Worm (Caenorhabditis elegans) whole organism, young adult: ENCODE data around the gene srw-115.

ENCODE experiments used
- C06A6.2 ChIP-seq: fragments of 200-800 bp; sonication (Bioruptor generic); conservative IDR thresholded peaks from 2 replicates; pipeline ENCODE4 v1.3.6; 2022; ENCODE audit warnings: missing genetic modification characterization, missing compliant biosample characterization
- C17E4.6 ChIP-seq: fragments of 200-800 bp; sonication (Bioruptor generic); IDR thresholded peaks from 2 replicates; pipeline ENCODE4 v1.3.6; 2022; ENCODE audit warnings: missing genetic modification reagents, missing genetic modification characterization, missing compliant biosample characterization
- D2030.7 ChIP-seq: fragments of 200-800 bp; sonication (Bioruptor generic); IDR thresholded peaks from 2 replicates; pipeline ENCODE4 v1.3.6; 2022; ENCODE audit warnings: missing genetic modification reagents, missing genetic modification characterization, missing compliant biosample characterization
- F22D6.2 ChIP-seq: sonication (generic microtip); optimal IDR thresholded peaks from 2 replicates; lab custom pipeline; 2016; ENCODE audit warnings: mild to moderate bottlenecking, missing genetic modification characterization, missing compliant biosample characterization
- F52B5.7 ChIP-seq: sonication (generic microtip); optimal IDR thresholded peaks from 2 replicates; lab custom pipeline; 2016; ENCODE audit warnings: mild to moderate bottlenecking, missing genetic modification characterization, missing compliant biosample characterization
- K12H6.12 ChIP-seq: fragments of 200-800 bp; sonication (Bioruptor generic); optimal IDR thresholded peaks from 2 replicates; lab custom pipeline; 2018; ENCODE audit warnings: mild to moderate bottlenecking, missing genetic modification characterization, missing compliant biosample characterization
- T26A5.8 ChIP-seq: sonication (generic microtip); optimal IDR thresholded peaks from 2 replicates; lab custom pipeline; 2016; ENCODE audit warnings: missing genetic modification characterization, missing compliant biosample characterization
- Y53G8AR.9 ChIP-seq: fragments of 200-800 bp; sonication (Bioruptor generic); conservative IDR thresholded peaks from 2 replicates; pipeline ENCODE4 v1.3.6; 2022; ENCODE audit warnings: missing genetic modification reagents, missing genetic modification characterization, missing compliant biosample characterization
- Y56A3A.18 ChIP-seq: fragments of 200-800 bp; sonication (Bioruptor generic); IDR thresholded peaks from 2 replicates; pipeline ENCODE4 v1.3.6; 2022; ENCODE audit warnings: missing genetic modification reagents, missing genetic modification characterization, missing compliant biosample characterization
- athp-1 ChIP-seq: sonication (generic microtip); optimal IDR thresholded peaks from 2 replicates; lab custom pipeline; 2017; ENCODE audit warnings: mild to moderate bottlenecking, missing genetic modification characterization, missing compliant biosample characterization
- attf-3 ChIP-seq: fragments of 200-800 bp; sonication (Bioruptor generic); conservative IDR thresholded peaks from 2 replicates; pipeline ENCODE4 v1.3.6; 2022; ENCODE audit warnings: missing genetic modification reagents, missing genetic modification characterization, missing compliant biosample characterization
- cebp-1 ChIP-seq, 2 experiments: fragments of 200-800 bp in 1 of 2; sonication (Bioruptor generic) in 1 of 2; sonication (generic microtip) in 1 of 2; IDR thresholded peaks in 1 of 2; optimal IDR thresholded peaks in 1 of 2; 2 replicates each; pipeline versions ENCODE4 v1.3.6 to Lab custom; 2017 to 2022; ENCODE audit warnings: missing compliant biosample characterization in 2 of 2, missing genetic modification characterization in 2 of 2, mild to moderate bottlenecking in 1 of 2, missing genetic modification reagents in 1 of 2, moderate library complexity in 1 of 2
- ceh-100 ChIP-seq: fragments of 200-800 bp; sonication (Bioruptor generic); IDR thresholded peaks from 2 replicates; pipeline ENCODE4 v1.3.6; 2022; ENCODE audit warnings: missing genetic modification reagents, missing genetic modification characterization, missing compliant biosample characterization
- ceh-27 ChIP-seq: fragments of 200-800 bp; sonication (Bioruptor generic); optimal IDR thresholded peaks from 2 replicates; lab custom pipeline; 2018; ENCODE audit warnings: mild to moderate bottlenecking, missing genetic modification characterization, moderate library complexity, missing compliant biosample characterization
- dox-1 ChIP-seq: fragments of 200-800 bp; sonication (Bioruptor generic); IDR thresholded peaks from 2 replicates; pipeline ENCODE4 v1.3.6; 2022; ENCODE audit warnings: missing genetic modification reagents, missing genetic modification characterization, missing compliant biosample characterization
- dpff-1 ChIP-seq: sonication (generic microtip); optimal IDR thresholded peaks from 2 replicates; lab custom pipeline; 2017; ENCODE audit warnings: mild to moderate bottlenecking, missing genetic modification characterization, missing compliant biosample characterization
- egrh-3 ChIP-seq: fragments of 200-800 bp; sonication (Bioruptor generic); IDR thresholded peaks from 2 replicates; pipeline ENCODE4 v1.3.6; 2022; ENCODE audit warnings: missing genetic modification reagents, missing genetic modification characterization, missing compliant biosample characterization
- ets-4 ChIP-seq: fragments of 200-800 bp; sonication (Bioruptor generic); optimal IDR thresholded peaks from 2 replicates; lab custom pipeline; 2018; ENCODE audit warnings: mild to moderate bottlenecking, missing genetic modification characterization, missing compliant biosample characterization
- fkh-3 ChIP-seq: sonication (generic microtip); optimal IDR thresholded peaks from 2 replicates; lab custom pipeline; 2016; ENCODE audit warnings: mild to moderate bottlenecking, missing genetic modification characterization, missing compliant biosample characterization
- hlh-12 ChIP-seq: sonication (generic microtip); optimal IDR thresholded peaks from 2 replicates; lab custom pipeline; 2016; ENCODE audit warnings: missing genetic modification characterization, missing compliant biosample characterization
- hmg-1.2 ChIP-seq: fragments of 200-800 bp; sonication (Bioruptor generic); IDR thresholded peaks from 2 replicates; pipeline ENCODE4 v1.3.6; 2022; ENCODE audit warnings: missing genetic modification reagents, missing genetic modification characterization, missing compliant biosample characterization
- lin-26 ChIP-seq: fragments of 200-800 bp; sonication (Bioruptor generic); IDR thresholded peaks from 2 replicates; pipeline ENCODE4 v1.3.6; 2022; ENCODE audit warnings: missing genetic modification reagents, missing genetic modification characterization, missing compliant biosample characterization
- lin-35 ChIP-seq, 3 experiments: fragments of 150-350 bp in 2 of 3; sonication (generic microtip) in 1 of 3; optimal IDR thresholded peaks; 2 replicates each; lab custom pipeline; 2014 to 2018; ENCODE audit warnings: missing biosample characterization in 3 of 3, missing genetic modification characterization in 3 of 3, missing genetic modification reagents in 3 of 3
- lin-40 ChIP-seq: sonication (generic microtip); optimal IDR thresholded peaks from 2 replicates; lab custom pipeline; 2016; ENCODE audit warnings: missing genetic modification characterization, mild to moderate bottlenecking, missing compliant biosample characterization, missing genotype, missing genetic modification reagents
- madf-10 ChIP-seq: sonication (generic microtip); optimal IDR thresholded peaks from 2 replicates; lab custom pipeline; 2016; ENCODE audit warnings: mild to moderate bottlenecking, missing genetic modification characterization, missing compliant biosample characterization
- madf-6 ChIP-seq: fragments of 200-800 bp; sonication (Bioruptor generic); IDR thresholded peaks from 2 replicates; pipeline ENCODE4 v1.3.6; 2022; ENCODE audit warnings: missing genetic modification reagents, missing genetic modification characterization, missing compliant biosample characterization
- mel-28 ChIP-seq: sonication (generic microtip); optimal IDR thresholded peaks from 2 replicates; lab custom pipeline; 2016; ENCODE audit warnings: borderline replicate concordance, mild to moderate bottlenecking, missing genetic modification characterization, missing compliant biosample characterization
- nfya-1 ChIP-seq: sonication (generic microtip); optimal IDR thresholded peaks from 2 replicates; lab custom pipeline; 2017; ENCODE audit warnings: antibody characterized with exemption, missing compliant biosample characterization, missing genetic modification characterization, borderline replicate concordance; ENCODE audit not compliant: insufficient read depth
- nfya-2 ChIP-seq: fragments of 200-800 bp; sonication (Bioruptor generic); IDR thresholded peaks from 2 replicates; pipeline ENCODE4 v1.3.6; 2022; ENCODE audit warnings: missing genetic modification reagents, missing genetic modification characterization, missing compliant biosample characterization
- nhr-120 ChIP-seq: fragments of 200-800 bp; sonication (Bioruptor generic); IDR thresholded peaks from 2 replicates; pipeline ENCODE4 v1.3.6; 2022; ENCODE audit warnings: missing genetic modification characterization, missing compliant biosample characterization
- nhr-80 ChIP-seq: sonication (generic microtip); optimal IDR thresholded peaks from 2 replicates; lab custom pipeline; 2016; ENCODE audit warnings: missing genetic modification characterization, missing compliant biosample characterization
- pbrm-1 ChIP-seq: fragments of 200-800 bp; sonication (Bioruptor generic); IDR thresholded peaks from 2 replicates; pipeline ENCODE4 v1.3.6; 2022; ENCODE audit warnings: missing genetic modification reagents, missing genetic modification characterization, missing compliant biosample characterization
- repo-1 ChIP-seq: sonication (generic microtip); optimal IDR thresholded peaks from 2 replicates; lab custom pipeline; 2017; ENCODE audit warnings: mild to moderate bottlenecking, missing genetic modification characterization, missing compliant biosample characterization
- sea-2 ChIP-seq: fragments of 200-800 bp; sonication (Bioruptor generic); IDR thresholded peaks from 2 replicates; pipeline ENCODE4 v1.3.6; 2022; ENCODE audit warnings: missing genetic modification characterization, missing compliant biosample characterization
- snpc-4 ChIP-seq, 5 experiments: fragments of 150-350 bp in 1 of 5; sonication (generic microtip) in 4 of 5; optimal IDR thresholded peaks; 2 replicates each; lab custom pipeline; 2014 to 2018; ENCODE audit warnings: missing genetic modification characterization in 5 of 5, missing biosample characterization in 3 of 5, antibody characterized with exemption in 2 of 5, mild to moderate bottlenecking in 2 of 5, missing compliant biosample characterization in 2 of 5, missing genotype in 2 of 5, moderate library complexity in 2 of 5, missing genetic modification reagents in 1 of 5
- somi-1 ChIP-seq: fragments of 200-800 bp; sonication (Bioruptor generic); optimal IDR thresholded peaks from 2 replicates; lab custom pipeline; 2018; ENCODE audit warnings: mild to moderate bottlenecking, missing genetic modification characterization, missing compliant biosample characterization
- tbp1 ChIP-seq: fragments of 200-800 bp; sonication (Bioruptor generic); optimal IDR thresholded peaks from 2 replicates; lab custom pipeline; 2018; ENCODE audit warnings: mild to moderate bottlenecking, missing genetic modification characterization, missing compliant biosample characterization
- tbx-9 ChIP-seq: sonication (generic microtip); optimal IDR thresholded peaks from 2 replicates; lab custom pipeline; 2016; ENCODE audit warnings: borderline replicate concordance, missing genetic modification characterization, inconsistent platforms, missing compliant biosample characterization
- tlf-1 ChIP-seq: fragments of 200-800 bp; sonication (Bioruptor generic); optimal IDR thresholded peaks from 2 replicates; lab custom pipeline; 2018; ENCODE audit warnings: mild to moderate bottlenecking, missing genetic modification characterization, missing compliant biosample characterization
- zfh-2 ChIP-seq: fragments of 200-800 bp; sonication (Bioruptor generic); conservative IDR thresholded peaks from 2 replicates; pipeline ENCODE4 v1.3.6; 2022; ENCODE audit warnings: missing genetic modification reagents, missing genetic modification characterization, missing compliant biosample characterization
- ztf-22 ChIP-seq: fragments of 200-800 bp; sonication (Bioruptor generic); optimal IDR thresholded peaks from 2 replicates; lab custom pipeline; 2018; ENCODE audit warnings: mild to moderate bottlenecking, missing genetic modification characterization, moderate library complexity, missing compliant biosample characterization
- ztf-25 ChIP-seq: fragments of 200-800 bp; sonication (Bioruptor generic); IDR thresholded peaks from 2 replicates; pipeline ENCODE4 v1.3.6; 2022; ENCODE audit warnings: missing genetic modification reagents, missing genetic modification characterization, missing compliant biosample characterization

The srw-115 gene

ce11 chrV:2993816-2994215 is at the start of gene srw-115:
Gene srw-115, minus strand, starts transcription at chrV:2993916.
- TF ChIP-seq dpff-1: no peak
- no peak for TF ChIP-seq somi-1 (GFP tag; lab: Kevin White, UChicago)
- TF ChIP-seq nhr-80: no peak
- TF ChIP-seq ceh-100 (GFP tag; lab: Robert Waterston, UW): no peak
- TF ChIP-seq madf-10: no peak
- no peak for TF ChIP-seq cebp-1 (GFP tag; IDR thresholded peaks at IDR 0.05; lab: Robert Waterston, UW)
- TF ChIP-seq cebp-1 (tag; optimal IDR thresholded peaks at IDR 0.05; lab: Kevin White, UChicago): no peak
- TF ChIP-seq ceh-27 (GFP tag; lab: Kevin White, UChicago): no peak

DNA sequence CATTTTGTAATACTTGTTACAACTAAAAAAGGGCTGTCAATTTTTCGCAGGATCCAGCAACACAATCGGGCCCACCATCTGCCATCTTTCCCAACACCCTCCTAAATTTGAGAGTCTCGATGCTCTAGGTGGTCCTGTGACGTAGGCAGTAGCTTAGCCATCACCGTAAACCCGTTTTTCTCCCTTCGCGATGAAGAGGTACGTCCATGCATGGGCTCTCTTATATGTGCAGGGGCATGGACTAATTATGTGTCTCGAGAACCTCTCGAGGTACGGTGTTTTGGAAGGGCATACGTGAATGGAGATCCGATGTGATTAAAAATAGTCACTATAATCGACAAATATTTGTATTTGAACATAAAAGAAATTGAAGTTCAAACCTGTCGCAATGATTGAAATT is 47.2 kb upstream of the srw-115 start:
- TF ChIP-seq repo-1: no peak
- TF ChIP-seq madf-6: no peak
- TF ChIP-seq nhr-120 (GFP tag; lab: Robert Waterston, UW): no peak
- TF ChIP-seq lin-40 (tag; lab: Kevin White, UChicago): no peak
- no peak for TF ChIP-seq ets-4 (GFP tag; lab: Kevin White, UChicago)
- no peak for TF ChIP-seq ceh-100 (GFP tag; lab: Robert Waterston, UW)
- no peak for TF ChIP-seq pbrm-1
- TF ChIP-seq K12H6.12 (tag; lab: Kevin White, UChicago): no peak
- no peak for TF ChIP-seq hmg-1.2 (GFP tag; lab: Robert Waterston, UW)
- no peak for TF ChIP-seq lin-26 (GFP tag; lab: Robert Waterston, UW)
- no peak for TF ChIP-seq C06A6.2
- no peak for TF ChIP-seq lin-35 (GFP tag; optimal IDR thresholded peaks at IDR 0.05; lab: Kevin White, UChicago)
- no peak for TF ChIP-seq nfya-2 (GFP tag; lab: Robert Waterston, UW)
- TF ChIP-seq F22D6.2: no peak
- TF ChIP-seq dox-1 (GFP tag; lab: Robert Waterston, UW): no peak
- TF ChIP-seq dpff-1: no peak
- TF ChIP-seq tlf-1 (GFP tag; lab: Kevin White, UChicago): no peak
- no peak for TF ChIP-seq attf-3 (GFP tag; lab: Robert Waterston, UW)
- no peak for TF ChIP-seq ztf-22
- TF ChIP-seq F52B5.7 (tag; lab: Kevin White, UChicago): no peak

- no peak for TF ChIP-seq lin-26 (GFP tag; lab: Robert Waterston, UW)
- TF ChIP-seq F52B5.7 (tag; lab: Kevin White, UChicago): no peak
- no peak for TF ChIP-seq tbx-9
- TF ChIP-seq T26A5.8 (tag; lab: Kevin White, UChicago): no peak
- TF ChIP-seq Y56A3A.18 (GFP tag; lab: Robert Waterston, UW): no peak
- TF ChIP-seq, all 124 proteins: peak for 0
Observed at ce11 chrV:3039282-3039681, 45.6 kb upstream of the srw-115 start, which contains the start of gene chpf-2. Gene chpf-2, minus strand, starts transcription at chrV:3039382.

DNA sequence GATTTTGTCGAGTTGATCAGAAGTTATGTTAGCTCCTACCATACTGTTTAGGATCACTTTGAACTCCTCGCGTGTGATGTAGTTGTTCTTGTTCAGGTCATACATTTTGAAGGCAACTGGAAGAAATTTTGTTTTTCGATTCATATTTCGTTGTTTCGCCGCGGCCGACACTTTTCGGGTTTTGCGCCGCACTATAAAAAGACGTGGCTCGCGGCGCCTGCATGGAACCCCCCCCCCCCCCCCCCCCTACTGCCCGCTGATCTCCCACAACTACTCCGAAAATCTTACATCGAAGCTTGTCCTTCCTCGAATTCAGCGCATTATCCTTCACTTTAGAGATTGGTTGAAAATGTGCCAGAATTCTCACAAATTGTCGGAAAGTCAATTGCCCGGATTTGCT is 44.3 kb upstream of the srw-115 start:
- peak; percentile 75; the same call in 1 of the 2 replicates for TF ChIP-seq egrh-3 (GFP tag; lab: Robert Waterston, UW)
- TF ChIP-seq ztf-25 (GFP tag; lab: Robert Waterston, UW): no peak
- no peak for TF ChIP-seq snpc-4 (GFP tag; optimal IDR thresholded peaks at IDR 0.05; lab: Kevin White, UChicago)
- TF ChIP-seq snpc-4 (tag; optimal IDR thresholded peaks at IDR 0.05; lab: Kevin White, UChicago): peak in 1 of 4 experiments; percentile 22

- TF ChIP-seq repo-1: no peak
- TF ChIP-seq hmg-1.2 (GFP tag; lab: Robert Waterston, UW): no peak
- TF ChIP-seq tbx-9: no peak
- no peak for TF ChIP-seq nfya-2 (GFP tag; lab: Robert Waterston, UW)
- no peak for TF ChIP-seq C17E4.6
- TF ChIP-seq D2030.7: no peak
- TF ChIP-seq athp-1 (tag; lab: Kevin White, UChicago): no peak
- TF ChIP-seq hlh-12: no peak
- no peak for TF ChIP-seq Y56A3A.18 (GFP tag; lab: Robert Waterston, UW)
- no peak for TF ChIP-seq tbp1 (GFP tag; lab: Kevin White, UChicago)
- no peak for TF ChIP-seq madf-6
- no peak for TF ChIP-seq mel-28 (tag; lab: Kevin White, UChicago)
- TF ChIP-seq nfya-1 (tag; lab: Kevin White, UChicago): no peak
- no peak for TF ChIP-seq sea-2 (GFP tag; lab: Robert Waterston, UW)
- no peak for TF ChIP-seq Y53G8AR.9 (GFP tag; lab: Robert Waterston, UW)
- TF ChIP-seq fkh-3 (tag; lab: Kevin White, UChicago): no peak
- TF ChIP-seq zfh-2 (GFP tag; lab: Robert Waterston, UW): no peak
Observed at ce11 chrV:3034236-3034635, 40.5 kb upstream of the srw-115 start, which contains the start of gene srw-8. Gene srw-8, minus strand, starts transcription at chrV:3034336.
